Worm (Caenorhabditis elegans) whole organism, L2 larva: ENCODE data around the gene nlp-68.

Experiments used
- C34F6.9 ChIP-seq: fragments of 150-350 bp; optimal IDR thresholded peaks from 2 replicates; lab custom pipeline; 2014; ENCODE audit warnings: missing biosample characterization, missing genetic modification characterization
- F13H6.1 ChIP-seq: sonication (generic microtip); optimal IDR thresholded peaks from 2 replicates; lab custom pipeline; 2016; ENCODE audit warnings: missing genetic modification characterization, missing compliant biosample characterization
- R02D3.7 ChIP-seq: fragments of 150-350 bp; optimal IDR thresholded peaks from 2 replicates; lab custom pipeline; 2014; ENCODE audit warnings: missing biosample characterization, missing genetic modification characterization
- Y55F3AM.14 ChIP-seq: fragments of 200-800 bp; sonication (Bioruptor generic); optimal IDR thresholded peaks from 2 replicates; lab custom pipeline; 2018; ENCODE audit warnings: mild to moderate bottlenecking, missing genetic modification characterization, missing compliant biosample characterization
- ZK546.5 ChIP-seq: sonication (generic microtip); optimal IDR thresholded peaks from 2 replicates; lab custom pipeline; 2017; ENCODE audit warnings: missing biosample characterization, missing genetic modification characterization
- alr-1 ChIP-seq: fragments of 150-350 bp; optimal IDR thresholded peaks from 2 replicates; lab custom pipeline; 2014; ENCODE audit warnings: missing biosample characterization, missing genetic modification characterization
- aly-2 ChIP-seq: fragments of 150-350 bp; optimal IDR thresholded peaks from 2 replicates; lab custom pipeline; 2014; ENCODE audit warnings: missing biosample characterization, missing genetic modification characterization
- ama-1 ChIP-seq: fragments of 150-350 bp; optimal IDR thresholded peaks from 2 replicates; lab custom pipeline; 2018; ENCODE audit warnings: inconsistent platforms
- blmp-1 ChIP-seq: sonication (generic microtip); optimal IDR thresholded peaks from 2 replicates; lab custom pipeline; 2017; ENCODE audit warnings: missing genetic modification characterization, mild to moderate bottlenecking, missing compliant biosample characterization, antibody characterized with exemption, moderate library complexity; ENCODE audit not compliant: insufficient read depth
- ceh-82 ChIP-seq: fragments of 150-350 bp; optimal IDR thresholded peaks from 2 replicates; lab custom pipeline; 2014; ENCODE audit warnings: missing biosample characterization, missing genetic modification characterization
- crh-2 ChIP-seq: sonication (generic microtip); optimal IDR thresholded peaks from 2 replicates; lab custom pipeline; 2017; ENCODE audit warnings: missing biosample characterization, missing genetic modification characterization
- dmd-4 ChIP-seq: sonication (generic microtip); optimal IDR thresholded peaks from 2 replicates; lab custom pipeline; 2017; ENCODE audit warnings: missing biosample characterization, missing genetic modification characterization
- egl-27 ChIP-seq: sonication (generic microtip); optimal IDR thresholded peaks from 3 replicates; lab custom pipeline; 2017; ENCODE audit warnings: missing biosample characterization, missing genetic modification reagents, missing genetic modification characterization
- elt-1 ChIP-seq: fragments of 150-350 bp; optimal IDR thresholded peaks from 2 replicates; lab custom pipeline; 2014; ENCODE audit warnings: missing biosample characterization, missing genetic modification characterization
- elt-3 ChIP-seq: sonication (generic microtip); optimal IDR thresholded peaks from 2 replicates; lab custom pipeline; 2017; ENCODE audit warnings: missing biosample characterization, missing genetic modification characterization
- fos-1 ChIP-seq: fragments of 150-350 bp; optimal IDR thresholded peaks from 2 replicates; lab custom pipeline; 2014; ENCODE audit warnings: missing biosample characterization, missing genetic modification characterization
- gmeb-1 ChIP-seq: fragments of 150-350 bp; optimal IDR thresholded peaks from 2 replicates; lab custom pipeline; 2014; ENCODE audit warnings: missing biosample characterization, missing genetic modification characterization
- lin-11 ChIP-seq: fragments of 150-350 bp; sonication (generic microtip); optimal IDR thresholded peaks from 2 replicates; lab custom pipeline; 2014; ENCODE audit warnings: missing biosample characterization, missing genetic modification characterization, inconsistent platforms, mixed read lengths
- lin-13 ChIP-seq: fragments of 150-350 bp; optimal IDR thresholded peaks from 2 replicates; lab custom pipeline; 2014; ENCODE audit warnings: missing biosample characterization, missing genetic modification reagents, missing genetic modification characterization
- lin-39 ChIP-seq: fragments of 150-350 bp; optimal IDR thresholded peaks from 2 replicates; lab custom pipeline; 2014; ENCODE audit warnings: missing biosample characterization, missing genetic modification reagents, missing genetic modification characterization
- lsy-2 ChIP-seq, 2 experiments: fragments of 150-350 bp in 1 of 2; sonication (generic microtip) in 1 of 2; optimal IDR thresholded peaks; 2 replicates each; lab custom pipeline; 2014 to 2017; ENCODE audit warnings: missing biosample characterization in 2 of 2, missing genetic modification characterization in 2 of 2
- mab-5 ChIP-seq: fragments of 150-350 bp; optimal IDR thresholded peaks from 2 replicates; lab custom pipeline; 2014; ENCODE audit warnings: missing biosample characterization, missing genetic modification characterization
- mbf-1 ChIP-seq: sonication (generic microtip); optimal IDR thresholded peaks from 2 replicates; lab custom pipeline; 2017; ENCODE audit warnings: missing biosample characterization, missing genetic modification characterization
- mdl-1 ChIP-seq, 2 experiments: fragments of 150-350 bp in 1 of 2; sonication (generic microtip) in 1 of 2; optimal IDR thresholded peaks; 2 replicates each; lab custom pipeline; 2017; ENCODE audit warnings: missing biosample characterization in 2 of 2, missing genetic modification characterization in 2 of 2
- nhr-12 ChIP-seq: fragments of 150-350 bp; optimal IDR thresholded peaks from 2 replicates; lab custom pipeline; 2014; ENCODE audit warnings: missing biosample characterization, missing genetic modification characterization
- nhr-129 ChIP-seq: fragments of 150-350 bp; optimal IDR thresholded peaks from 2 replicates; lab custom pipeline; 2014; ENCODE audit warnings: missing biosample characterization, missing genetic modification characterization
- nhr-21 ChIP-seq: fragments of 150-350 bp; optimal IDR thresholded peaks from 2 replicates; lab custom pipeline; 2014; ENCODE audit warnings: missing biosample characterization, missing genetic modification characterization
- nhr-23 ChIP-seq: fragments of 150-350 bp; optimal IDR thresholded peaks from 2 replicates; lab custom pipeline; 2014; ENCODE audit warnings: missing biosample characterization, missing genetic modification reagents, missing genetic modification characterization
- nhr-237 ChIP-seq: fragments of 150-350 bp; optimal IDR thresholded peaks from 2 replicates; lab custom pipeline; 2014; ENCODE audit warnings: missing biosample characterization, missing genetic modification characterization
- nhr-25 ChIP-seq: fragments of 150-350 bp; sonication (generic microtip); optimal IDR thresholded peaks from 3 replicates; lab custom pipeline; 2014; ENCODE audit warnings: missing biosample characterization, missing genetic modification characterization
- nhr-77 ChIP-seq: fragments of 150-350 bp; optimal IDR thresholded peaks from 2 replicates; lab custom pipeline; 2014; ENCODE audit warnings: missing biosample characterization, missing genetic modification characterization
- peb-1 ChIP-seq: fragments of 150-350 bp; optimal IDR thresholded peaks from 2 replicates; lab custom pipeline; 2014; ENCODE audit warnings: missing biosample characterization, missing genetic modification characterization
- sem-4 ChIP-seq: fragments of 150-350 bp; optimal IDR thresholded peaks from 2 replicates; lab custom pipeline; 2014; ENCODE audit warnings: missing biosample characterization, missing genetic modification reagents, missing genetic modification characterization
- sma-3 ChIP-seq: sonication (generic microtip); optimal IDR thresholded peaks from 2 replicates; lab custom pipeline; 2016; ENCODE audit warnings: missing genetic modification reagents, missing genetic modification characterization, missing compliant biosample characterization
- sma-9 ChIP-seq, 2 experiments: fragments of 150-350 bp in 1 of 2; sonication (generic microtip) in 1 of 2; optimal IDR thresholded peaks; 2 replicates each; lab custom pipeline; 2014 to 2016; ENCODE audit warnings: missing genetic modification characterization in 2 of 2, mild to moderate bottlenecking in 1 of 2, missing biosample characterization in 1 of 2, missing compliant biosample characterization in 1 of 2, missing genetic modification reagents in 1 of 2, moderate library complexity in 1 of 2
- snpc-4 ChIP-seq: fragments of 150-350 bp; optimal IDR thresholded peaks from 2 replicates; lab custom pipeline; 2014; ENCODE audit warnings: missing biosample characterization, missing genetic modification characterization
- unc-55 ChIP-seq: fragments of 150-350 bp; sonication (generic microtip); optimal IDR thresholded peaks from 3 replicates; lab custom pipeline; 2014; ENCODE audit warnings: missing biosample characterization, missing genetic modification reagents, missing genetic modification characterization
- zag-1 ChIP-seq: fragments of 150-350 bp; optimal IDR thresholded peaks from 2 replicates; lab custom pipeline; 2014; ENCODE audit warnings: missing biosample characterization, missing genetic modification characterization
- ztf-1 ChIP-seq: fragments of 200-800 bp; sonication (Bioruptor generic); conservative IDR thresholded peaks from 2 replicates; pipeline ENCODE4 v1.3.6; 2022; ENCODE audit warnings: missing genetic modification characterization, missing compliant biosample characterization
- ztf-4 ChIP-seq: fragments of 150-350 bp; optimal IDR thresholded peaks from 2 replicates; lab custom pipeline; 2014; ENCODE audit warnings: missing biosample characterization, missing genetic modification characterization

nlp-68 gene

ce11 chrIII:10535226-10535625, 3.7 kb downstream of the nlp-68 start, which contains the start of gene hpd-1:
Gene hpd-1 (plus strand): TSS chrIII:10535526.
- TF ChIP-seq nhr-12 (tag; lab: Kevin White, UChicago) (no peak), sma-9 (GFP tag; optimal IDR thresholded peaks at IDR 0.05; lab: Kevin White, UChicago) (no peak), sma-9 (tag; optimal IDR thresholded peaks at IDR 0.05; lab: Kevin White, UChicago) (no peak), nhr-21 (tag; lab: Kevin White, UChicago) (no peak), ztf-4 (tag; lab: Kevin White, UChicago) (no peak), ZK546.5 (no peak), aly-2 (tag; lab: Kevin White, UChicago) (no peak), crh-2 (tag; lab: Kevin White, UChicago) (no peak), elt-1 (tag; lab: Kevin White, UChicago) (no peak), R02D3.7 (tag; lab: Kevin White, UChicago) (no peak), egl-27 (no peak), nhr-77 (no peak), ceh-82 (tag; lab: Kevin White, UChicago) (no peak), sem-4 (tag; lab: Kevin White, UChicago) (no peak), unc-55 (GFP tag; lab: Kevin White, UChicago) (no peak), ama-1 (lab: Kevin White, UChicago) (no peak), C34F6.9 (tag; lab: Kevin White, UChicago) (no peak), nhr-23 (tag; lab: Kevin White, UChicago) (no peak), elt-3 (tag; lab: Kevin White, UChicago) (no peak)

ce11 chrIII:10534191-10534590, 4.8 kb downstream of the nlp-68 start:
- TF ChIP-seq gmeb-1 (tag; lab: Kevin White, UChicago) (peak; percentile 21), F13H6.1 (tag; lab: Kevin White, UChicago) (peak; percentile 50), unc-55 (GFP tag; lab: Kevin White, UChicago) (no peak), sma-9 (GFP tag; optimal IDR thresholded peaks at IDR 0.05; lab: Kevin White, UChicago) (peak; percentile 76), sma-9 (tag; optimal IDR thresholded peaks at IDR 0.05; lab: Kevin White, UChicago) (no peak), ama-1 (lab: Kevin White, UChicago) (peak; percentile 43), nhr-25 (tag; lab: Kevin White, UChicago) (peak; percentile 58), mdl-1 (tag; optimal IDR thresholded peaks at IDR 0.05; lab: Kevin White, UChicago) (peak; percentile 72 to 81), nhr-21 (tag; lab: Kevin White, UChicago) (peak; percentile 73), blmp-1 (tag; lab: Kevin White, UChicago) (peak; percentile 39), mbf-1 (no peak), fos-1 (tag; lab: Kevin White, UChicago) (peak; percentile 49), lsy-2 (tag; optimal IDR thresholded peaks at IDR 0.05; lab: Kevin White, UChicago) (peak in 1 of 2 experiments; percentile 13), nhr-129 (tag; lab: Kevin White, UChicago) (peak; percentile 88), Y55F3AM.14 (GFP tag; lab: Kevin White, UChicago) (peak; percentile 56), mab-5 (tag; lab: Kevin White, UChicago) (no peak), sma-3 (GFP tag; lab: Kevin White, UChicago) (peak; percentile 58), lin-13 (no peak)

DNA sequence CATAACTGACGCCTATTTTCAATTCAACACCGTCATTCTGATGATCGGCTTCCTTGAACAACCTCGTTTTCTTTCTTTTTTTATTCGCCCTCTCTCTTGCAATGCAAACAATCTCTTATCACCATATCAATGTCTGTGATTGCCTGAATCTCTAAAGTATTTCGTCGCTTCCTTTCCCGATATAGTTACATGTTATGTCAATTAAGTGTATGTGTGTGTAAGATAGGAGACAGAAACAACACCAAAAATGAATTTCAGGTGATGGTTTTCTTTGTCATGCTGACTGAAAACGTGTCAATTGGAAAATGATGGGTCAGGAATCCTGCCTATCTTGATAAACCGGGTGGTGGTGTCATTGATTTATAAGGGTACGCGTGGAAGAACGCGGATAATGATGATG, 5.7 kb downstream of the nlp-68 start:
- TF ChIP-seq Y55F3AM.14 (GFP tag; lab: Kevin White, UChicago), result no peak
- no peak for TF ChIP-seq peb-1 (tag; lab: Kevin White, UChicago)
- no peak for TF ChIP-seq mbf-1
- peak; percentile 6 for TF ChIP-seq blmp-1 (tag; lab: Kevin White, UChicago)
- no peak for TF ChIP-seq alr-1
- peak; percentile 55 for TF ChIP-seq sma-3 (GFP tag; lab: Kevin White, UChicago)
- no peak for TF ChIP-seq dmd-4 (tag; lab: Kevin White, UChicago)
- TF ChIP-seq nhr-23 (tag; lab: Kevin White, UChicago), result no peak
- peak; percentile 67 for TF ChIP-seq nhr-21 (tag; lab: Kevin White, UChicago)
- no peak for TF ChIP-seq zag-1 (tag; lab: Kevin White, UChicago)
- no peak for TF ChIP-seq lsy-2 (tag; optimal IDR thresholded peaks at IDR 0.05; lab: Kevin White, UChicago)
- TF ChIP-seq gmeb-1 (tag; lab: Kevin White, UChicago), result peak; percentile 57
- TF ChIP-seq ztf-1 (GFP tag; lab: Robert Waterston, UW), result no peak
- TF ChIP-seq crh-2 (tag; lab: Kevin White, UChicago), result peak; percentile 86
- TF ChIP-seq nhr-129 (tag; lab: Kevin White, UChicago), result peak; percentile 75
- TF ChIP-seq nhr-237 (tag; lab: Kevin White, UChicago), result no peak
- TF ChIP-seq egl-27, result no peak
- TF ChIP-seq ama-1 (lab: Kevin White, UChicago), result no peak
- TF ChIP-seq mab-5 (tag; lab: Kevin White, UChicago), result no peak
- peak; percentile 19 for TF ChIP-seq F13H6.1 (tag; lab: Kevin White, UChicago)
- no peak for TF ChIP-seq lin-11 (tag; lab: Kevin White, UChicago)
- TF ChIP-seq nhr-25 (tag; lab: Kevin White, UChicago), result peak; percentile 27
- no peak for TF ChIP-seq nhr-12 (tag; lab: Kevin White, UChicago)
- no peak for TF ChIP-seq ceh-82 (tag; lab: Kevin White, UChicago)
- TF ChIP-seq unc-55 (GFP tag; lab: Kevin White, UChicago), result no peak
- TF ChIP-seq fos-1 (tag; lab: Kevin White, UChicago), result peak; percentile 96
- TF ChIP-seq lin-39 (tag; lab: Kevin White, UChicago), result no peak
- TF ChIP-seq elt-3 (tag; lab: Kevin White, UChicago), result no peak
- TF ChIP-seq snpc-4 (tag; lab: Kevin White, UChicago), result no peak
- no peak for TF ChIP-seq R02D3.7 (tag; lab: Kevin White, UChicago)
- peak; percentile 67 for TF ChIP-seq sma-9 (GFP tag; optimal IDR thresholded peaks at IDR 0.05; lab: Kevin White, UChicago)
- no peak for TF ChIP-seq sma-9 (tag; optimal IDR thresholded peaks at IDR 0.05; lab: Kevin White, UChicago)
